Worm (Caenorhabditis elegans): ENCODE data around the gene C18G1.9.

DNA sequence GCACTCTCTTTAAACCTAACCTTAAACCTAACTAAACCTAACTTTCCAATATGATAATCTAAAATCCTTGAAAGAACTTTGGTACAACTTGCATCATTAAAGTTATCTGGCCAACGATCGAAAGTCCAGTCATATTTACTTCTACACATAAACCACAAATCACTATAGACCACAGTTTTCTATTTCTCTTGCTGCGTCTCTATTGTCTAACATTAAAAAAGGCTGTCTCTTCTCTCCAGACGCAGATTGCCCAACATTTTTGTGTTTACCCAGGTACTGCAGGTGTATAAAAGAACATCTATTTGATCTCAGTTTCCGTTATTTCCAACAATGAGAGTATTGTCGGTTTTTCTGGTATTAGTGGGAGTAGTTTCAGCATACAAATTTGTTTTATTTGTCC is 27.3 kb downstream of the C18G1.9 start, which contains the start of gene ugt-61:
- TF ChIP-seq flt-1 (GFP tag; IDR thresholded peaks at IDR 0.05) = no peak
- TF ChIP-seq tab-1 (GFP tag; IDR thresholded peaks at IDR 0.05) = no peak
- no peak for TF ChIP-seq cog-1 (tag; optimal IDR thresholded peaks at IDR 0.05)
- TF ChIP-seq ztf-29 (GFP tag; IDR thresholded peaks at IDR 0.05) = no peak
- no peak for TF ChIP-seq T22C8.4 (GFP tag; IDR thresholded peaks at IDR 0.05)
- no peak for TF ChIP-seq klf-2 (GFP tag; conservative IDR thresholded peaks at IDR 0.05)
- no peak for TF ChIP-seq med-1 (GFP tag; optimal IDR thresholded peaks at IDR 0.05; ENCODE audit: insufficient read depth)
- TF ChIP-seq ztf-23 (GFP tag; IDR thresholded peaks at IDR 0.05) = no peak
